Fruit fly (Drosophila melanogaster) whole organism, adult: ENCODE measurements around the gene CG12213.

Source experiments
- CG14711 ChIP-seq: fragments of 200-800 bp; sonication (Bioruptor generic); optimal IDR thresholded peaks from 2 replicates; lab custom pipeline; 2018; ENCODE audit warnings: missing biosample characterization, mild to moderate bottlenecking, missing genetic modification characterization, moderate library complexity
- CG1620 ChIP-seq: fragments of 200-800 bp; sonication (Bioruptor generic); optimal IDR thresholded peaks from 2 replicates; lab custom pipeline; 2016; ENCODE audit warnings: missing biosample characterization, missing genetic modification characterization
- Mnt ChIP-seq: fragments of 200-800 bp; sonication (Bioruptor generic); optimal IDR thresholded peaks from 2 replicates; lab custom pipeline; 2016; ENCODE audit warnings: missing biosample characterization, mild to moderate bottlenecking, missing genetic modification characterization
- bab1 ChIP-seq: fragments of 200-800 bp; sonication (Bioruptor generic); optimal IDR thresholded peaks from 3 replicates; lab custom pipeline; 2019; ENCODE audit warnings: missing biosample characterization, mild to moderate bottlenecking, missing genetic modification characterization, moderate library complexity
- toe ChIP-seq: fragments of 200-800 bp; sonication (Bioruptor generic); optimal IDR thresholded peaks from 2 replicates; lab custom pipeline; 2016; ENCODE audit warnings: missing biosample characterization, missing genetic modification characterization

DNA sequence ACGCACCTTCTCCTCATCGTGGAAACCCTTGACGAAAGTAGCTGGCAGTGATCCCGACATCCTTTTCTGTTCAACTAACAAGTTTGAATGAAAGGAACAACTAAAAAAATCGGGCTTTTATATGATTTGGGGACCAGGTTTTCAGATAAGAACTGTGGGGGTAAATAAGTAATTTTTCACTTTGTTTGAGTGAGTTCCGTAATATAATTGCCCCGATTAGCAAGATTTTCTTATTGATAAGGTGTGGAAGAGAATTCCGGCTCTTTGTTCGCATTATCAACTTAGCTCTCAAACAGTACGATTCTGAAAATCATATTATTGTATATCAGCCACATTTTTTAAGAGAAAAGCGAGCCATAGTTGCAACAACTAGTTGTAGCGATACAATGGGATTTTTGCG is 14.5 kb upstream of the CG12213 start, which contains the start of gene CG12224:
- TF ChIP-seq toe (GFP tag; lab: Kevin White, UChicago), result no peak
- TF ChIP-seq CG1620 (GFP tag; lab: Kevin White, UChicago), result no peak
- TF ChIP-seq Mnt (GFP tag; lab: Kevin White, UChicago), result no peak
- no peak for TF ChIP-seq bab1 (GFP tag; lab: Kevin White, UChicago)
- TF ChIP-seq CG14711 (tag; lab: Kevin White, UChicago), result no peak
